Worm (Caenorhabditis elegans): ENCODE measurements around the gene mpdu-1.
"Not testable (repeated sequence)": the region's sequence is repeated elsewhere in the genome, so short reads cannot be mapped to it uniquely, and the experiment has no call there.

Gene mpdu-1

DNA sequence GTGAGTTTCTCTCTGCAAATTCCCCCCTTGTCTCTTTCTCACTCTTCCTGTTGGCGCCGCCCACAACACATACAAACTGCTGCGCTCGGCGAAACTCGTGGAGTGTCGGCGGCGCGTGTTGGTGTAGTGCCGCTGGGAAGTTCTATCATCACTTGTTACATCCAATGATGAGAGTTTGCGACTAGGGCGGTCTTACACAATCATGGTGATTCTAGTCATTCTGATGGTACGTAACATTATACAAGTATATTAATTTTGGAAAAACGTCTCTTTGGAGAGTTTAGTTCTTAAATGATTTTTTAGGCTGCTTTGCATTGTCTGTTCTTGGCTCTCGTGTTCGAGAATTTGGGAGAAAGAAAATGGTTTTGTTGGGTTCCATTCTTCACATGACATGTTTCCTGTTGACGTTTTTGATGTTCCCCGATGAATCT lies 10.0 kb downstream of the mpdu-1 start (continued):
- TF ChIP-seq nhr-67 (tag; optimal IDR thresholded peaks at IDR 0.05) = no peak
- TF ChIP-seq mml-1 (tag; optimal IDR thresholded peaks at IDR 0.05) = no peak
- TF ChIP-seq nhr-28 (tag; optimal IDR thresholded peaks at IDR 0.05) = no peak
- TF ChIP-seq ceh-16 (tag; optimal IDR thresholded peaks at IDR 0.05) = peak; percentile 7
- peak; percentile 94 for TF ChIP-seq nfya-1 (tag; optimal IDR thresholded peaks at IDR 0.05; ENCODE audit: insufficient read depth)
- no peak for TF ChIP-seq ZK546.5 (tag; optimal IDR thresholded peaks at IDR 0.05)
- peak; percentile 33 for TF ChIP-seq jun-1 (tag; optimal IDR thresholded peaks at IDR 0.05)
- peak; percentile 84 for TF ChIP-seq nhr-25 (tag; optimal IDR thresholded peaks at IDR 0.05)
- peak; percentile 78 for TF ChIP-seq hmg-11 (tag; optimal IDR thresholded peaks at IDR 0.05)

- TF ChIP-seq ceh-9 (tag; optimal IDR thresholded peaks at IDR 0.05) (no peak), ztf-4 (tag; optimal IDR thresholded peaks at IDR 0.05) (no peak), elt-2 (tag; optimal IDR thresholded peaks at IDR 0.05) (no peak)
These were observed 13.5 kb downstream of the mpdu-1 start, which contains the start of gene C08D8.1 for ce11 chrV:8345436-8345835. C08D8.1 (plus strand) TSS chrV:8345759.

ce11 chrV:8342416-8342815 lies 16.5 kb downstream of the mpdu-1 start:
- no peak for TF ChIP-seq nhr-237 (tag; optimal IDR thresholded peaks at IDR 0.05)
- no peak for TF ChIP-seq lin-39 (tag; optimal IDR thresholded peaks at IDR 0.05)
- no peak for TF ChIP-seq hmg-11 (tag; optimal IDR thresholded peaks at IDR 0.05)
- TF ChIP-seq eor-1 (tag; optimal IDR thresholded peaks at IDR 0.05) = no peak
- no peak for TF ChIP-seq pqm-1 (tag; optimal IDR thresholded peaks at IDR 0.05)
- no peak for TF ChIP-seq R02D3.7 (tag; optimal IDR thresholded peaks at IDR 0.05)
- no peak for TF ChIP-seq tbx-2 (tag; optimal IDR thresholded peaks at IDR 0.05)
- no peak for TF ChIP-seq sea-2 (GFP tag; optimal IDR thresholded peaks at IDR 0.05)
- no peak for TF ChIP-seq nhr-25 (tag; optimal IDR thresholded peaks at IDR 0.05)
- TF ChIP-seq pha-4 (tag; optimal IDR thresholded peaks at IDR 0.05) = no peak
- TF ChIP-seq snpc-4 (tag; optimal IDR thresholded peaks at IDR 0.05) = no peak
- no peak for TF ChIP-seq nhr-67 (tag; optimal IDR thresholded peaks at IDR 0.05)
- TF ChIP-seq nhr-43 (tag; optimal IDR thresholded peaks at IDR 0.05; ENCODE audit: poor library complexity, severe bottlenecking) = no peak
- TF ChIP-seq nhr-76 (tag; optimal IDR thresholded peaks at IDR 0.05) = no peak
- no peak for TF ChIP-seq ceh-16 (tag; optimal IDR thresholded peaks at IDR 0.05)
- no peak for TF ChIP-seq ama-1 (optimal IDR thresholded peaks at IDR 0.05)
- TF ChIP-seq aly-2 (tag; optimal IDR thresholded peaks at IDR 0.05) = no peak

DNA sequence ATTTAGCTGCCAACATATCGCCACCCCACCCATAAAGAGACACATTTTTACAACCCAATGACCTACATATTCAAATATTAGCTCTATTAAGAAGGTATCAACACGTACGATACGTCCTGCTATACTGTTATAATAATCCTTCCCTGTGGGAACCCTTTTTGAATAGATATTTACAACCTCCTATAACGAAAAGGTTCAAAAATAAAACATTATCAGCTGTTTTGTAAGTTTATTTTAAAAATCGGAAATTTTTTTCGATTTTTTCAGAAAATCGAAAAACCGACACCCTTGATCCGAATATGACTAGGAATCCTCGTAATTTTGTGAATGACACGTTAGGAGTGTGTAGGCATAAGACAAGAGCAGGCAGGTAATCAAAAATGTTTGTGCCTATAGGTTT lies 18.0 kb downstream of the mpdu-1 start, which contains the start of gene C08D8.7:
Gene C08D8.7, plus strand, starts transcription at position 301 of the 400 bp plus-strand sequence.
- not testable (repeated sequence) for TF ChIP-seq eor-1 (tag; optimal IDR thresholded peaks at IDR 0.05); sea-2 (GFP tag; optimal IDR thresholded peaks at IDR 0.05); elt-1 (tag; optimal IDR thresholded peaks at IDR 0.05)

DNA sequence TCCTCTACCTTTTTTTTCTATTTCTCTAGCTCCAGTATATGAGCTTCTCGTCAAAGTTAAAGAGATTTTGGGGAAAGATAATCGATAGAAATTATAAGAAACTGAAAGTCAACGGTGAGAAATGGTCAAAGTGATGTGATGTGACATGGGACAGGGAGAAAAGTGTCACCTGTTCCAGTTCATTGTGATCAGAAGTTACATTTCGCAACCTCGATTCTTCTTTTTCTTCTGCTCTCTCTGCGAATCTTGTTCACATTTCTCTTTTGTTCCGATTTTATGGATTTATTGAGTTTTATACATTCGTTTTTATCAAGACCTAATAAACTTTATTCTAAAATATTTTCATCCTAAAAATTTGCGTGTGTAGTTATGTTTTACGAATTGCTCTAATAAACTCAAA lies 23.3 kb downstream of the mpdu-1 start:
- TF ChIP-seq aly-2 (tag; optimal IDR thresholded peaks at IDR 0.05) (no peak), nhr-28 (tag; optimal IDR thresholded peaks at IDR 0.05) (no peak), egl-27 (tag; optimal IDR thresholded peaks at IDR 0.05) (no peak), jun-1 (tag; optimal IDR thresholded peaks at IDR 0.05) (no peak), sea-2 (GFP tag; optimal IDR thresholded peaks at IDR 0.05) (no peak), fos-1 (tag; optimal IDR thresholded peaks at IDR 0.05) (no peak), snpc-4 (tag; optimal IDR thresholded peaks at IDR 0.05) (no peak), egl-5 (tag; optimal IDR thresholded peaks at IDR 0.05) (no peak), ZK546.5 (tag; optimal IDR thresholded peaks at IDR 0.05) (no peak), R02D3.7 (tag; optimal IDR thresholded peaks at IDR 0.05) (no peak)

DNA sequence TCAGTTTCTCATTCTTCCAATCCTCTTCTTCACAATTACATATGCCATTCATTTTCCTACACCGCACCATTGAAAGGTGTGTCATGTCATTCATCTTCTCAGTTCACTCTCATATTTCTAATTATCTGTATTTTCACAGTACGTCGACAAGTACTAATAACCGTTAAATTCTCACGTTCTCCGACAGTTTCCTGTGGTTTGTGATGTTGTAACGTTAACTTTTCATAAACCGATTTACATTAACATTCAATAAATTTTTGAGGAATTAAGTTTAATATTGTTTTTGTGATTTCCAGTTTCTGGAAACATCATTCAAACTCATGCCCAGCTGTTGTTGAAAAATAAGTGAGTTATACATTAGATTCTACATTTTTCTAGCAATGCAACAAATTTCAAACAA lies 24.6 kb downstream of the mpdu-1 start, which contains the start of gene tmd-2:
Gene tmd-2, plus strand, starts transcription at position 301 of the 400 bp plus-strand sequence.
- TF ChIP-seq jun-1 (tag; optimal IDR thresholded peaks at IDR 0.05) (no peak), mdl-1 (tag; optimal IDR thresholded peaks at IDR 0.05) (no peak), eor-1 (tag; optimal IDR thresholded peaks at IDR 0.05) (no peak), nhr-25 (tag; optimal IDR thresholded peaks at IDR 0.05) (no peak), ceh-28 (tag; optimal IDR thresholded peaks at IDR 0.05) (no peak), ceh-9 (tag; optimal IDR thresholded peaks at IDR 0.05) (no peak), elt-2 (tag; optimal IDR thresholded peaks at IDR 0.05) (no peak), mml-1 (tag; optimal IDR thresholded peaks at IDR 0.05) (no peak), ZK546.5 (tag; optimal IDR thresholded peaks at IDR 0.05) (no peak), zag-1 (tag; optimal IDR thresholded peaks at IDR 0.05) (no peak), fos-1 (tag; optimal IDR thresholded peaks at IDR 0.05) (no peak), elt-3 (tag; optimal IDR thresholded peaks at IDR 0.05) (no peak)

Measured in whole organism, L3 larva.